Fruit fly (Drosophila melanogaster): ENCODE measurements around the gene Gr89a.

Gr89a gene

dm6 chr3R:16448378-16449134 is 50.2 kb downstream of the Gr89a start:
- TF ChIP-seq kay (GFP tag; ENCODE audit: borderline replicate concordance) (peak; percentile 94), CG11617 (GFP tag; optimal IDR thresholded peaks at IDR 0.05) (peak; percentile 73), tj (GFP tag; optimal IDR thresholded peaks at IDR 0.05) (peak; percentile 41), Clk (GFP tag; optimal IDR thresholded peaks at IDR 0.05) (no peak), CG33017 (tag; optimal IDR thresholded peaks at IDR 0.05) (peak; percentile 68), ovo (GFP tag; optimal IDR thresholded peaks at IDR 0.05) (no peak), CG5204 (GFP tag; optimal IDR thresholded peaks at IDR 0.05) (peak; percentile 31), toe (GFP tag; optimal IDR thresholded peaks at IDR 0.05) (peak; percentile 33), pad (GFP tag; optimal IDR thresholded peaks at IDR 0.05) (no peak), CG12768 (GFP tag; optimal IDR thresholded peaks at IDR 0.05) (peak; percentile 74)
